Fruit fly (Drosophila melanogaster) whole organism, embryonic: Measurements from ENCODE around the gene Cdc7.

ENCODE experiments used
- CG18619 ChIP-seq: fragments of 200-800 bp; sonication (Bioruptor generic); optimal IDR thresholded peaks from 3 replicates; lab custom pipeline; 2017; ENCODE audit warnings: missing biosample characterization, mild to moderate bottlenecking, missing genetic modification characterization
- CG31224 ChIP-seq: fragments of 200-800 bp; sonication (Bioruptor generic); IDR thresholded peaks from 2 replicates; pipeline ENCODE4 v1.3.6; 2022; ENCODE audit warnings: missing biosample characterization, missing genetic modification characterization
- CG4854 ChIP-seq: fragments of 200-800 bp; sonication (Bioruptor generic); optimal IDR thresholded peaks from 2 replicates; lab custom pipeline; 2016; ENCODE audit warnings: missing biosample characterization, missing genetic modification characterization, inconsistent platforms
- CG9932 ChIP-seq: fragments of 200-800 bp; sonication (Bioruptor generic); IDR thresholded peaks from 2 replicates; pipeline ENCODE4 v1.3.6; 2022; ENCODE audit warnings: missing biosample characterization, missing genetic modification characterization
- Dref ChIP-seq: fragments of 200-800 bp; sonication (Bioruptor generic); IDR thresholded peaks from 2 replicates; pipeline ENCODE4 v1.3.6; 2022; ENCODE audit warnings: missing biosample characterization, missing genetic modification characterization

dm6 chrX:6702591-6702990 is 48.2 kb downstream of the Cdc7 start:
- TF ChIP-seq CG9932 (GFP tag; lab: Robert Waterston, UW), result no peak
- TF ChIP-seq CG31224 (GFP tag; lab: Robert Waterston, UW), result no peak
- TF ChIP-seq CG18619 (GFP tag; lab: Kevin White, UChicago), result no peak
- TF ChIP-seq CG4854, result no peak
- TF ChIP-seq Dref (GFP tag; lab: Robert Waterston, UW), result no peak
